Worm (Caenorhabditis elegans) whole organism, mixed stage, embryonic: Measurements from ENCODE around the gene C49F8.14.

ENCODE experiments used
- bed-3 ChIP-seq: fragments of 200-800 bp; sonication (Bioruptor generic); optimal IDR thresholded peaks from 3 replicates; lab custom pipeline; 2018; ENCODE audit warnings: mild to moderate bottlenecking, missing genetic modification characterization, moderate library complexity, missing compliant biosample characterization
- blmp-1 ChIP-seq: fragments of 150-350 bp; optimal IDR thresholded peaks from 2 replicates; lab custom pipeline; 2014; ENCODE audit warnings: missing biosample characterization, missing genetic modification characterization
- ceh-39 ChIP-seq: fragments of 150-350 bp; optimal IDR thresholded peaks from 2 replicates; lab custom pipeline; 2014; ENCODE audit warnings: missing biosample characterization, missing genetic modification characterization
- ceh-83 ChIP-seq: fragments of 200-800 bp; sonication (Bioruptor generic); optimal IDR thresholded peaks from 2 replicates; lab custom pipeline; 2018; ENCODE audit warnings: mild to moderate bottlenecking, missing genetic modification characterization, missing compliant biosample characterization
- ces-1 ChIP-seq: fragments of 150-350 bp; optimal IDR thresholded peaks from 2 replicates; lab custom pipeline; 2014; ENCODE audit warnings: missing biosample characterization, missing genetic modification reagents, missing genetic modification characterization
- cnd-1 ChIP-seq: fragments of 200-800 bp; sonication (Bioruptor generic); optimal IDR thresholded peaks from 2 replicates; lab custom pipeline; 2018; ENCODE audit warnings: mild to moderate bottlenecking, missing genetic modification characterization, missing compliant biosample characterization
- elt-1 ChIP-seq: sonication (generic microtip); optimal IDR thresholded peaks from 2 replicates; lab custom pipeline; 2017; ENCODE audit warnings: missing genetic modification characterization, mild to moderate bottlenecking, missing compliant biosample characterization, antibody characterized with exemption, moderate library complexity, borderline replicate concordance; ENCODE audit not compliant: insufficient read depth
- elt-3 ChIP-seq: fragments of 150-350 bp; optimal IDR thresholded peaks from 2 replicates; lab custom pipeline; 2014; ENCODE audit warnings: missing biosample characterization, missing genetic modification characterization
- flh-1 ChIP-seq: fragments of 200-800 bp; sonication (Bioruptor generic); optimal IDR thresholded peaks from 2 replicates; lab custom pipeline; 2018; ENCODE audit warnings: mild to moderate bottlenecking, missing genetic modification characterization, moderate library complexity, missing compliant biosample characterization
- ham-2 ChIP-seq: fragments of 200-800 bp; sonication (Bioruptor generic); optimal IDR thresholded peaks from 2 replicates; lab custom pipeline; 2018; ENCODE audit warnings: mild to moderate bottlenecking, missing genetic modification characterization, missing compliant biosample characterization
- hlh-1 ChIP-seq: fragments of 150-350 bp; optimal IDR thresholded peaks from 2 replicates; lab custom pipeline; 2014; ENCODE audit warnings: missing biosample characterization, missing genetic modification reagents, missing genetic modification characterization
- lin-13 ChIP-seq: fragments of 150-350 bp; optimal IDR thresholded peaks from 2 replicates; lab custom pipeline; 2014; ENCODE audit warnings: missing biosample characterization, missing genetic modification characterization
- lin-32 ChIP-seq: fragments of 200-800 bp; sonication (Bioruptor generic); optimal IDR thresholded peaks from 2 replicates; lab custom pipeline; 2018; ENCODE audit warnings: mild to moderate bottlenecking, missing genetic modification characterization, missing compliant biosample characterization
- lsy-2 ChIP-seq: fragments of 150-350 bp; optimal IDR thresholded peaks from 2 replicates; lab custom pipeline; 2014; ENCODE audit warnings: missing biosample characterization, missing genetic modification characterization
- mab-5 ChIP-seq: fragments of 150-350 bp; optimal IDR thresholded peaks from 2 replicates; lab custom pipeline; 2014; ENCODE audit warnings: missing biosample characterization, missing genetic modification characterization
- mep-1 ChIP-seq: fragments of 150-350 bp; optimal IDR thresholded peaks from 2 replicates; lab custom pipeline; 2017; ENCODE audit warnings: missing biosample characterization, missing genetic modification reagents, missing genetic modification characterization, inconsistent platforms
- mls-2 ChIP-seq: sonication (generic microtip); optimal IDR thresholded peaks from 2 replicates; lab custom pipeline; 2016; ENCODE audit warnings: mild to moderate bottlenecking, missing genetic modification characterization, moderate library complexity, missing compliant biosample characterization
- nhr-12 ChIP-seq: fragments of 150-350 bp; optimal IDR thresholded peaks from 2 replicates; lab custom pipeline; 2014; ENCODE audit warnings: missing biosample characterization, missing genetic modification characterization
- nhr-2 ChIP-seq: fragments of 150-350 bp; optimal IDR thresholded peaks from 2 replicates; lab custom pipeline; 2014; ENCODE audit warnings: missing biosample characterization, missing genetic modification characterization
- nhr-28 ChIP-seq: fragments of 150-350 bp; optimal IDR thresholded peaks from 2 replicates; lab custom pipeline; 2014; ENCODE audit warnings: missing biosample characterization, missing genetic modification characterization
- nhr-76 ChIP-seq: sonication (generic microtip); optimal IDR thresholded peaks from 2 replicates; lab custom pipeline; 2017; ENCODE audit warnings: missing biosample characterization, missing genetic modification characterization
- pha-4 ChIP-seq: fragments of 150-350 bp; optimal IDR thresholded peaks from 2 replicates; lab custom pipeline; 2018; ENCODE audit warnings: missing biosample characterization, missing genetic modification reagents, missing genetic modification characterization
- sem-2 ChIP-seq: fragments of 200-800 bp; sonication (Bioruptor generic); optimal IDR thresholded peaks from 2 replicates; lab custom pipeline; 2018; ENCODE audit warnings: mild to moderate bottlenecking, missing genetic modification characterization, missing compliant biosample characterization
- snpc-4 ChIP-seq: fragments of 150-350 bp; optimal IDR thresholded peaks from 2 replicates; lab custom pipeline; 2014; ENCODE audit warnings: missing biosample characterization, missing genetic modification characterization
- sptf-1 ChIP-seq: sonication (generic microtip); optimal IDR thresholded peaks from 2 replicates; lab custom pipeline; 2017; ENCODE audit warnings: mild to moderate bottlenecking, missing genetic modification characterization, moderate library complexity, missing compliant biosample characterization
- tbx-8 ChIP-seq: fragments of 200-800 bp; sonication (Bioruptor generic); optimal IDR thresholded peaks from 2 replicates; lab custom pipeline; 2018; ENCODE audit warnings: mild to moderate bottlenecking, missing genetic modification characterization, moderate library complexity, missing compliant biosample characterization
- unc-120 ChIP-seq: sonication (generic microtip); optimal IDR thresholded peaks from 2 replicates; lab custom pipeline; 2017; ENCODE audit warnings: missing genetic modification characterization, missing compliant biosample characterization; ENCODE audit not compliant: poor library complexity, severe bottlenecking
- unc-39 ChIP-seq: fragments of 150-350 bp; optimal IDR thresholded peaks from 2 replicates; lab custom pipeline; 2014; ENCODE audit warnings: missing biosample characterization, missing genetic modification characterization
- unc-62 ChIP-seq: fragments of 150-350 bp; optimal IDR thresholded peaks from 2 replicates; lab custom pipeline; 2014; ENCODE audit warnings: missing biosample characterization, missing genetic modification reagents, missing genetic modification characterization
- zip-8 ChIP-seq: fragments of 150-350 bp; optimal IDR thresholded peaks from 2 replicates; lab custom pipeline; 2014; ENCODE audit warnings: missing biosample characterization, missing genetic modification characterization
- ztf-11 ChIP-seq: fragments of 150-350 bp; optimal IDR thresholded peaks from 2 replicates; lab custom pipeline; 2014; ENCODE audit warnings: missing biosample characterization, missing genetic modification characterization

C49F8.14 gene

ce11 chrX:13347251-13347650 is 29.5 kb downstream of the C49F8.14 start:
- TF ChIP-seq cnd-1 (tag; lab: Kevin White, UChicago) = no peak
- TF ChIP-seq nhr-28 (tag; lab: Kevin White, UChicago) = no peak
- TF ChIP-seq bed-3 (GFP tag; lab: Kevin White, UChicago) = no peak
- no peak for TF ChIP-seq nhr-12 (tag; lab: Kevin White, UChicago)
- TF ChIP-seq lin-32 (GFP tag; lab: Kevin White, UChicago) = no peak
- no peak for TF ChIP-seq hlh-1 (tag; lab: Kevin White, UChicago)
- TF ChIP-seq lin-13 (tag; lab: Kevin White, UChicago) = no peak
- no peak for TF ChIP-seq ceh-83 (GFP tag; lab: Kevin White, UChicago)
- TF ChIP-seq nhr-2 (tag; lab: Kevin White, UChicago) = no peak
- no peak for TF ChIP-seq mls-2
- no peak for TF ChIP-seq unc-120 (tag; lab: Kevin White, UChicago)
- no peak for TF ChIP-seq ham-2 (GFP tag; lab: Kevin White, UChicago)
- TF ChIP-seq unc-62 = no peak
- TF ChIP-seq sem-2 = no peak
- TF ChIP-seq zip-8 (tag; lab: Kevin White, UChicago) = no peak
- TF ChIP-seq nhr-76 (tag; lab: Kevin White, UChicago) = no peak

- TF ChIP-seq elt-3 (tag; lab: Kevin White, UChicago) = no peak
- TF ChIP-seq lin-32 (GFP tag; lab: Kevin White, UChicago) = no peak
- no peak for TF ChIP-seq cnd-1 (tag; lab: Kevin White, UChicago)
- TF ChIP-seq elt-1 = no peak
- no peak for TF ChIP-seq mab-5 (tag; lab: Kevin White, UChicago)
- TF ChIP-seq sptf-1 (tag; lab: Kevin White, UChicago) = no peak
- no peak for TF ChIP-seq tbx-8
- no peak for TF ChIP-seq pha-4 (tag; lab: Kevin White, UChicago)
- no peak for TF ChIP-seq nhr-76 (tag; lab: Kevin White, UChicago)
Measured at ce11 chrX:13341853-13342252, 34.9 kb downstream of the C49F8.14 start.

ce11 chrX:13340970-13341369 is 35.8 kb downstream of the C49F8.14 start:
- TF ChIP-seq unc-62 (peak; percentile 6), hlh-1 (tag; lab: Kevin White, UChicago) (peak; percentile 48), tbx-8 (no peak), unc-120 (tag; lab: Kevin White, UChicago) (peak; percentile 32)

- TF ChIP-seq nhr-76 (tag; lab: Kevin White, UChicago) (no peak), tbx-8 (no peak), snpc-4 (no peak), ceh-83 (GFP tag; lab: Kevin White, UChicago) (no peak), unc-39 (tag; lab: Kevin White, UChicago) (no peak), lsy-2 (tag; lab: Kevin White, UChicago) (no peak), ces-1 (no peak), flh-1 (GFP tag; lab: Kevin White, UChicago) (no peak), lin-32 (GFP tag; lab: Kevin White, UChicago) (no peak), ceh-39 (tag; lab: Kevin White, UChicago) (no peak), zip-8 (tag; lab: Kevin White, UChicago) (no peak)
Measured at ce11 chrX:13339029-13339626, 37.6 kb downstream of the C49F8.14 start.

ce11 chrX:13337728-13338127 is 39.0 kb downstream of the C49F8.14 start, which contains the start of gene ptr-24:
Gene ptr-24 (plus strand): TSS chrX:13338028.
- no peak for TF ChIP-seq lin-32 (GFP tag; lab: Kevin White, UChicago)
- TF ChIP-seq elt-3 (tag; lab: Kevin White, UChicago) = no peak
- no peak for TF ChIP-seq sptf-1 (tag; lab: Kevin White, UChicago)
- no peak for TF ChIP-seq ztf-11 (tag; lab: Kevin White, UChicago)
- TF ChIP-seq cnd-1 (tag; lab: Kevin White, UChicago) = no peak

- TF ChIP-seq zip-8 (tag; lab: Kevin White, UChicago) (no peak), mab-5 (tag; lab: Kevin White, UChicago) (no peak), mep-1 (tag; lab: Kevin White, UChicago) (no peak), ham-2 (GFP tag; lab: Kevin White, UChicago) (no peak), unc-120 (tag; lab: Kevin White, UChicago) (no peak), ces-1 (no peak), pha-4 (tag; lab: Kevin White, UChicago) (no peak), unc-39 (tag; lab: Kevin White, UChicago) (no peak), ceh-39 (tag; lab: Kevin White, UChicago) (no peak), blmp-1 (tag; lab: Kevin White, UChicago) (no peak), ceh-83 (GFP tag; lab: Kevin White, UChicago) (no peak), lsy-2 (tag; lab: Kevin White, UChicago) (no peak), unc-62 (no peak), ztf-11 (tag; lab: Kevin White, UChicago) (no peak), tbx-8 (no peak), sem-2 (no peak)
Measured at ce11 chrX:13337000-13337399, 39.7 kb downstream of the C49F8.14 start.
